Fruit fly (Drosophila melanogaster) Kc167 (cell line): Measurements from ENCODE around the gene brv3.

ENCODE experiments used
- Myc ChIP-seq: fragments of >200 bp; optimal IDR thresholded peaks from 2 replicates; lab custom pipeline; 2017; ENCODE audit warnings: missing external identifiers
- Sin3A ChIP-seq: fragments of >200 bp; optimal IDR thresholded peaks from 2 replicates; lab custom pipeline; 2018; ENCODE audit warnings: missing external identifiers
- h ChIP-seq: fragments of >200 bp; optimal IDR thresholded peaks from 3 replicates; lab custom pipeline; 2018; ENCODE audit warnings: missing external identifiers
- psq ChIP-seq: fragments of >200 bp; optimal IDR thresholded peaks from 2 replicates; lab custom pipeline; 2017; ENCODE audit warnings: missing external identifiers

dm6 chrX:2593753-2594096 lies 30.6 kb downstream of the brv3 start:
- TF ChIP-seq Sin3A (lab: Kevin White, UChicago) (no peak), h (lab: Kevin White, UChicago) (no peak), psq (no peak), Myc (lab: Kevin White, UChicago) (no peak)
